Worm (Caenorhabditis elegans) whole organism, early embryonic: ENCODE measurements around the gene lelo-2.

Experiments
- F13C5.2 ChIP-seq: sonication (generic microtip); optimal IDR thresholded peaks from 2 replicates; lab custom pipeline; 2017; ENCODE audit warnings: mild to moderate bottlenecking, missing genetic modification characterization, inconsistent platforms, missing compliant biosample characterization
- ama-1 ChIP-seq: fragments of 150-350 bp; optimal IDR thresholded peaks from 2 replicates; lab custom pipeline; 2014
- ets-7 ChIP-seq: sonication (generic microtip); optimal IDR thresholded peaks from 2 replicates; lab custom pipeline; 2016; ENCODE audit warnings: missing genotype, missing genetic modification characterization, missing compliant biosample characterization
- flt-1 ChIP-seq: fragments of 200-800 bp; sonication (Bioruptor generic); IDR thresholded peaks from 2 replicates; pipeline ENCODE4 v1.3.6; 2022; ENCODE audit warnings: missing genetic modification characterization, missing compliant biosample characterization
- hnd-1 ChIP-seq: sonication (generic microtip); optimal IDR thresholded peaks from 2 replicates; lab custom pipeline; 2016; ENCODE audit warnings: missing genetic modification characterization, missing compliant biosample characterization

DNA sequence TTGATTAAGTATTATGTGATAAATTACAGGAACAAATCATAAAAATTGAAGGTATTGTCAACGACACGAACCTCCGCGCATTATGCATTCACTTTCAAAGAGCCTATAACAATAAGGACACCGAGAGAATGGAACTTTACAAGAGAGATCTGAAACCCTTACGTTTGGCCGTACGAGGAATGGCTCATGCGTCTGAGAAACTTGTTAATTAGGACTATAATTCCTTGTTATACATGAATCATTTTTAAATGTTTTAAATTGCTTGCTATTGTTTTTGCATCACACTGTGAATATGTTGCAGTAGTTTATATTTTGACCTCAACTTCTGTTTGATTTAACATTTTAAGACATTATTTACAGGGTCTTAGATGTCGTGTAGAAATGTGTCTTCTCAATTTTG lies 23.9 kb downstream of the lelo-2 start, which contains the start of gene pals-18:
- TF ChIP-seq ama-1 (lab: Kevin White, UChicago) (no peak), flt-1 (GFP tag; lab: Robert Waterston, UW) (no peak), F13C5.2 (tag; lab: Kevin White, UChicago) (no peak), hnd-1 (tag; lab: Kevin White, UChicago) (no peak), ets-7 (tag; lab: Kevin White, UChicago) (no peak)
